Fruit fly (Drosophila melanogaster) whole organism, embryonic: ENCODE data around the gene wg.

Source experiments
- ATbp ChIP-seq: fragments of 200-800 bp; sonication (Bioruptor generic); optimal IDR thresholded peaks from 2 replicates; lab custom pipeline; 2017; ENCODE audit warnings: missing biosample characterization, mild to moderate bottlenecking, missing genetic modification characterization, missing genetic modification reagents
- Atf3 ChIP-seq: fragments of 200-800 bp; sonication (Bioruptor generic); optimal IDR thresholded peaks from 3 replicates; lab custom pipeline; 2016; ENCODE audit warnings: missing biosample characterization, missing genetic modification characterization
- Blimp-1 ChIP-seq: fragments of 200-800 bp; sonication (Bioruptor generic); optimal IDR thresholded peaks from 3 replicates; lab custom pipeline; 2018; ENCODE audit warnings: missing biosample characterization, missing genetic modification characterization, mild to moderate bottlenecking, moderate library complexity, missing genetic modification reagents
- CG11695 ChIP-seq: fragments of 200-800 bp; sonication (Bioruptor generic); IDR thresholded peaks from 3 replicates; pipeline ENCODE4 v1.3.6; 2022; ENCODE audit warnings: missing biosample characterization, missing genetic modification characterization
- CG11723 ChIP-seq: fragments of 200-800 bp; sonication (Bioruptor generic); optimal IDR thresholded peaks from 2 replicates; lab custom pipeline; 2017; ENCODE audit warnings: missing biosample characterization, mild to moderate bottlenecking, missing genetic modification characterization
- CG12104 ChIP-seq: fragments of 200-800 bp; sonication (Bioruptor generic); optimal IDR thresholded peaks from 3 replicates; lab custom pipeline; 2016; ENCODE audit warnings: missing biosample characterization, missing genetic modification characterization
- CG12236 ChIP-seq: fragments of 200-800 bp; sonication (Bioruptor generic); optimal IDR thresholded peaks from 2 replicates; lab custom pipeline; 2016; ENCODE audit warnings: missing biosample characterization, missing genetic modification characterization
- CG12391 ChIP-seq: fragments of 200-800 bp; sonication (Bioruptor generic); optimal IDR thresholded peaks from 3 replicates; lab custom pipeline; 2018; ENCODE audit warnings: missing biosample characterization, mild to moderate bottlenecking, missing genetic modification characterization, moderate library complexity
- CG12942 ChIP-seq: fragments of 200-800 bp; sonication (Bioruptor generic); optimal IDR thresholded peaks from 3 replicates; lab custom pipeline; 2016; ENCODE audit warnings: missing biosample characterization, missing genetic modification characterization
- CG15073 ChIP-seq: fragments of 200-800 bp; sonication (Bioruptor generic); optimal IDR thresholded peaks from 2 replicates; lab custom pipeline; 2016; ENCODE audit warnings: missing biosample characterization, missing genetic modification characterization
- CG17612 ChIP-seq: fragments of 200-800 bp; sonication (Bioruptor generic); IDR thresholded peaks from 2 replicates; pipeline ENCODE4 v1.3.6; 2022; ENCODE audit warnings: missing biosample characterization, missing genetic modification characterization
- CG2116 ChIP-seq: fragments of 200-800 bp; sonication (Bioruptor generic); optimal IDR thresholded peaks from 3 replicates; lab custom pipeline; 2018; ENCODE audit warnings: missing biosample characterization, mild to moderate bottlenecking, missing genetic modification characterization
- CG2199 ChIP-seq: fragments of 200-800 bp; sonication (Bioruptor generic); IDR thresholded peaks from 3 replicates; pipeline ENCODE4 v1.3.6; 2022; ENCODE audit warnings: missing biosample characterization, missing genetic modification characterization
- CG2889 ChIP-seq: fragments of 200-800 bp; sonication (Bioruptor generic); IDR thresholded peaks from 3 replicates; pipeline ENCODE4 v1.3.6; 2022; ENCODE audit warnings: missing biosample characterization, missing genetic modification characterization
- CG30431 ChIP-seq: fragments of 200-800 bp; sonication (Bioruptor generic); optimal IDR thresholded peaks from 2 replicates; lab custom pipeline; 2017; ENCODE audit warnings: missing biosample characterization, missing genetic modification characterization
- CG31365 ChIP-seq: fragments of 200-800 bp; sonication (Bioruptor generic); optimal IDR thresholded peaks from 2 replicates; lab custom pipeline; 2018; ENCODE audit warnings: missing biosample characterization, mild to moderate bottlenecking, missing genetic modification characterization
- CG32772 ChIP-seq: fragments of 200-800 bp; sonication (Bioruptor generic); IDR thresholded peaks from 2 replicates; pipeline ENCODE4 v1.3.6; 2022; ENCODE audit warnings: missing biosample characterization, missing genetic modification characterization
- CG34422 ChIP-seq: fragments of 200-800 bp; sonication (Bioruptor generic); IDR thresholded peaks from 3 replicates; pipeline ENCODE4 v1.3.6; 2022; ENCODE audit warnings: missing biosample characterization, missing genetic modification characterization
- CG4730 ChIP-seq: fragments of 200-800 bp; sonication (Bioruptor generic); IDR thresholded peaks from 2 replicates; pipeline ENCODE4 v1.3.6; 2022; ENCODE audit warnings: missing biosample characterization, missing genetic modification characterization
- CG6654 ChIP-seq: fragments of 200-800 bp; sonication (Bioruptor generic); optimal IDR thresholded peaks from 2 replicates; lab custom pipeline; 2017; ENCODE audit warnings: missing biosample characterization, mild to moderate bottlenecking, missing genetic modification characterization
- CG9215 ChIP-seq: fragments of 200-800 bp; sonication (Bioruptor generic); IDR thresholded peaks from 2 replicates; pipeline ENCODE4 v1.3.6; 2022; ENCODE audit warnings: missing biosample characterization, missing genetic modification characterization
- CG9817 ChIP-seq: fragments of 200-800 bp; sonication (Bioruptor generic); optimal IDR thresholded peaks from 2 replicates; lab custom pipeline; 2018; ENCODE audit warnings: missing biosample characterization, mild to moderate bottlenecking, missing genetic modification characterization, moderate library complexity
- Camta ChIP-seq: fragments of 200-800 bp; sonication (Bioruptor generic); optimal IDR thresholded peaks from 2 replicates; lab custom pipeline; 2016; ENCODE audit warnings: missing biosample characterization, missing genetic modification characterization
- D ChIP-seq, 2 experiments: fragments of 200-800 bp in 1 of 2; fragments of >200 bp in 1 of 2; sonication (Bioruptor generic) in 1 of 2; optimal IDR thresholded peaks; 2 replicates in 1 of 2; 3 replicates in 1 of 2; lab custom pipeline; 2017; ENCODE audit warnings: mild to moderate bottlenecking in 1 of 2, missing biosample characterization in 1 of 2, missing genetic modification characterization in 1 of 2, missing genetic modification reagents in 1 of 2
- Dbx ChIP-seq: fragments of 200-800 bp; sonication (Bioruptor generic); IDR thresholded peaks from 3 replicates; pipeline ENCODE4 v1.3.6; 2022; ENCODE audit warnings: missing biosample characterization, missing genetic modification characterization
- ERR ChIP-seq: fragments of 200-800 bp; sonication (Bioruptor generic); optimal IDR thresholded peaks from 2 replicates; lab custom pipeline; 2016; ENCODE audit warnings: missing biosample characterization, missing genetic modification characterization
- H15 ChIP-seq: fragments of 200-800 bp; sonication (Bioruptor generic); IDR thresholded peaks from 3 replicates; pipeline ENCODE4 v1.3.6; 2022; ENCODE audit warnings: missing biosample characterization, missing genetic modification characterization
- HLH54F ChIP-seq: fragments of 200-800 bp; sonication (Bioruptor generic); optimal IDR thresholded peaks from 3 replicates; lab custom pipeline; 2016; ENCODE audit warnings: missing biosample characterization, missing genetic modification characterization
- Lhr ChIP-seq: fragments of 200-800 bp; sonication (Bioruptor generic); optimal IDR thresholded peaks from 3 replicates; lab custom pipeline; 2017; ENCODE audit warnings: mild to moderate bottlenecking, missing biosample characterization, missing genetic modification reagents, missing genetic modification characterization
- NFAT ChIP-seq: fragments of 200-800 bp; sonication (Bioruptor generic); IDR thresholded peaks from 2 replicates; pipeline ENCODE4 v1.3.6; 2022; ENCODE audit warnings: missing biosample characterization, missing genetic modification characterization
- Nf-YC ChIP-seq: fragments of 200-800 bp; optimal IDR thresholded peaks from 3 replicates; lab custom pipeline; 2019; ENCODE audit warnings: missing biosample characterization, mild to moderate bottlenecking, missing genetic modification characterization, moderate library complexity
- Opbp ChIP-seq: fragments of 200-800 bp; sonication (Bioruptor generic); IDR thresholded peaks from 3 replicates; pipeline ENCODE4 v1.3.6; 2022; ENCODE audit warnings: missing biosample characterization, missing genetic modification characterization; ENCODE audit not compliant: partially characterized antibody
- Usf ChIP-seq: fragments of 200-800 bp; sonication (Bioruptor generic); optimal IDR thresholded peaks from 2 replicates; lab custom pipeline; 2017; ENCODE audit warnings: missing genotype, missing biosample characterization, missing genetic modification characterization
- YL-1 ChIP-seq: fragments of 200-800 bp; sonication (Bioruptor generic); optimal IDR thresholded peaks from 3 replicates; lab custom pipeline; 2017; ENCODE audit warnings: missing biosample characterization, mild to moderate bottlenecking, missing genetic modification characterization
- btn ChIP-seq: fragments of 200-800 bp; sonication (Bioruptor generic); optimal IDR thresholded peaks from 2 replicates; lab custom pipeline; 2016; ENCODE audit warnings: missing biosample characterization, missing genetic modification characterization
- croc ChIP-seq: fragments of 200-800 bp; sonication (Bioruptor generic); conservative IDR thresholded peaks from 3 replicates; pipeline ENCODE4 v1.3.6; 2022; ENCODE audit warnings: missing biosample characterization, missing genetic modification characterization
- eyg ChIP-seq: fragments of 200-800 bp; sonication (Bioruptor generic); optimal IDR thresholded peaks from 3 replicates; lab custom pipeline; 2016; ENCODE audit warnings: missing biosample characterization, missing genetic modification characterization
- fd102C ChIP-seq: fragments of 200-800 bp; sonication (Bioruptor generic); optimal IDR thresholded peaks from 2 replicates; lab custom pipeline; 2018; ENCODE audit warnings: missing biosample characterization, mild to moderate bottlenecking, missing genetic modification characterization, moderate library complexity
- fd96Cb ChIP-seq: fragments of 200-800 bp; sonication (Bioruptor generic); optimal IDR thresholded peaks from 2 replicates; lab custom pipeline; 2018; ENCODE audit warnings: missing biosample characterization, mild to moderate bottlenecking, missing genetic modification characterization, moderate library complexity
- luna ChIP-seq: fragments of 200-800 bp; sonication (Bioruptor generic); optimal IDR thresholded peaks from 2 replicates; lab custom pipeline; 2016; ENCODE audit warnings: missing biosample characterization, missing genetic modification characterization
- mam ChIP-seq: fragments of 200-800 bp; sonication (Bioruptor generic); optimal IDR thresholded peaks from 3 replicates; lab custom pipeline; 2016; ENCODE audit warnings: missing biosample characterization, missing genetic modification characterization
- onecut ChIP-seq: fragments of 200-800 bp; sonication (Bioruptor generic); IDR thresholded peaks from 2 replicates; pipeline ENCODE4 v1.3.6; 2022; ENCODE audit warnings: missing biosample characterization, missing genetic modification characterization
- pum ChIP-seq: fragments of 200-800 bp; sonication (Bioruptor generic); optimal IDR thresholded peaks from 2 replicates; lab custom pipeline; 2016; ENCODE audit warnings: missing biosample characterization, missing genetic modification characterization
- repo ChIP-seq: fragments of 200-800 bp; sonication (Bioruptor generic); optimal IDR thresholded peaks from 2 replicates; lab custom pipeline; 2016; ENCODE audit warnings: missing biosample characterization, missing genetic modification characterization
- scrt ChIP-seq: fragments of 200-800 bp; sonication (Bioruptor generic); optimal IDR thresholded peaks from 2 replicates; lab custom pipeline; 2018; ENCODE audit warnings: missing biosample characterization, mild to moderate bottlenecking, missing genetic modification characterization, moderate library complexity
- seq ChIP-seq: fragments of 200-800 bp; sonication (Bioruptor generic); IDR thresholded peaks from 2 replicates; pipeline ENCODE4 v1.3.6; 2022; ENCODE audit warnings: missing biosample characterization, missing genetic modification characterization
- shn ChIP-seq: fragments of 200-800 bp; sonication (Bioruptor generic); optimal IDR thresholded peaks from 3 replicates; lab custom pipeline; 2016; ENCODE audit warnings: missing biosample characterization, missing genetic modification characterization
- sim ChIP-seq: fragments of 200-800 bp; sonication (Bioruptor generic); IDR thresholded peaks from 2 replicates; pipeline ENCODE4 v1.3.6; 2022; ENCODE audit warnings: missing biosample characterization, missing genetic modification characterization
- sug ChIP-seq: fragments of 200-800 bp; optimal IDR thresholded peaks from 2 replicates; lab custom pipeline; 2019; ENCODE audit warnings: missing biosample characterization, mild to moderate bottlenecking, missing genetic modification characterization, moderate library complexity
- tin ChIP-seq: fragments of 200-800 bp; sonication (Bioruptor generic); optimal IDR thresholded peaks from 3 replicates; lab custom pipeline; 2016; ENCODE audit warnings: missing biosample characterization, missing genetic modification characterization
- vvl ChIP-seq: fragments of 200-800 bp; sonication (Bioruptor generic); IDR thresholded peaks from 2 replicates; pipeline ENCODE4 v1.3.6; 2022; ENCODE audit warnings: missing biosample characterization, missing genetic modification characterization
- wek ChIP-seq: fragments of 200-800 bp; sonication (Bioruptor generic); optimal IDR thresholded peaks from 3 replicates; lab custom pipeline; 2018; ENCODE audit warnings: missing biosample characterization, mild to moderate bottlenecking, missing genetic modification characterization, moderate library complexity

wg gene

dm6 chr2L:7291968-7292367 lies 15.0 kb upstream of the wg start (continued):
- peak; percentile 20 for TF ChIP-seq Blimp-1 (GFP tag; lab: Kevin White, UChicago)
- TF ChIP-seq CG31365 (tag; lab: Kevin White, UChicago): no peak
- TF ChIP-seq Opbp (GFP tag; lab: Robert Waterston, UW): no peak
- no peak for TF ChIP-seq CG9215 (GFP tag; lab: Robert Waterston, UW)
- no peak for TF ChIP-seq CG15073 (GFP tag; lab: Kevin White, UChicago)
- no peak for TF ChIP-seq CG9817 (tag; lab: Kevin White, UChicago)
- TF ChIP-seq fd96Cb: no peak
- TF ChIP-seq seq: no peak
- TF ChIP-seq wek (GFP tag; lab: Kevin White, UChicago): no peak
- no peak for TF ChIP-seq ATbp (GFP tag; lab: Kevin White, UChicago)
- TF ChIP-seq CG2889: no peak
- no peak for TF ChIP-seq sim (GFP tag; lab: Robert Waterston, UW)
- TF ChIP-seq mam (GFP tag; lab: Kevin White, UChicago): no peak
- TF ChIP-seq vvl (GFP tag; lab: Robert Waterston, UW): no peak; the same call in 1 of the 2 replicates
- no peak for TF ChIP-seq CG11723 (GFP tag; lab: Kevin White, UChicago)
- TF ChIP-seq CG2116 (GFP tag; lab: Kevin White, UChicago): no peak
- no peak for TF ChIP-seq CG12104 (GFP tag; lab: Kevin White, UChicago)
- no peak for TF ChIP-seq CG4730 (GFP tag; lab: Robert Waterston, UW)
- TF ChIP-seq Lhr (GFP tag; lab: Kevin White, UChicago): no peak
- no peak for TF ChIP-seq sug (tag; lab: Kevin White, UChicago)
- TF ChIP-seq Usf (GFP tag; lab: Kevin White, UChicago): no peak
- no peak for TF ChIP-seq onecut (GFP tag; lab: Robert Waterston, UW)
- no peak for TF ChIP-seq CG34422 (GFP tag; lab: Robert Waterston, UW)
- no peak for TF ChIP-seq CG6654 (GFP tag; lab: Kevin White, UChicago)
- no peak for TF ChIP-seq CG32772 (GFP tag; lab: Robert Waterston, UW)
- TF ChIP-seq croc (GFP tag; lab: Robert Waterston, UW): peak; percentile 42; the same call in 1 of the 3 replicates
- TF ChIP-seq repo: no peak
- TF ChIP-seq pum (GFP tag; lab: Kevin White, UChicago): no peak
- TF ChIP-seq luna (GFP tag; lab: Kevin White, UChicago): no peak
- TF ChIP-seq btn (GFP tag; lab: Kevin White, UChicago): no peak
- TF ChIP-seq YL-1: no peak
- TF ChIP-seq eyg: no peak
- no peak for TF ChIP-seq CG2199 (GFP tag; lab: Robert Waterston, UW)
- no peak for TF ChIP-seq scrt (GFP tag; lab: Kevin White, UChicago)
- TF ChIP-seq tin (GFP tag; lab: Kevin White, UChicago): peak; percentile 6
- peak; percentile 42 for TF ChIP-seq CG12391 (tag; lab: Kevin White, UChicago)
- no peak for TF ChIP-seq Dbx
- 0 out of 3 replicates have a peak, but pooled peaks have one; percentile 8 for TF ChIP-seq CG11695 (GFP tag; lab: Robert Waterston, UW)
- TF ChIP-seq NFAT (GFP tag; lab: Robert Waterston, UW): no peak
- no peak for TF ChIP-seq CG17612 (GFP tag; lab: Robert Waterston, UW)
- peak; percentile 8 for TF ChIP-seq fd102C (GFP tag; lab: Kevin White, UChicago)
- no peak for TF ChIP-seq shn (GFP tag; lab: Kevin White, UChicago)
- no peak for TF ChIP-seq CG12942 (GFP tag; lab: Kevin White, UChicago)
- TF ChIP-seq Atf3 (GFP tag; lab: Kevin White, UChicago): no peak
- no peak for TF ChIP-seq Nf-YC (tag; lab: Kevin White, UChicago)
- TF ChIP-seq ERR (GFP tag; lab: Kevin White, UChicago): no peak
- no peak for TF ChIP-seq D (optimal IDR thresholded peaks at IDR 0.05; lab: Kevin White, UChicago)
- TF ChIP-seq D (GFP tag; optimal IDR thresholded peaks at IDR 0.05; lab: Kevin White, UChicago): no peak
- no peak for TF ChIP-seq HLH54F (GFP tag; lab: Kevin White, UChicago)
- no peak for TF ChIP-seq H15
- TF ChIP-seq Camta (GFP tag; lab: Kevin White, UChicago): no peak
- TF ChIP-seq CG12236: no peak
- peak; percentile 45 for TF ChIP-seq CG30431
